Worm (Caenorhabditis elegans) whole organism, L3 larva: Measurements from ENCODE around the gene ZK637.15.

ENCODE experiments used
- R02D3.7 ChIP-seq: fragments of 150-350 bp; optimal IDR thresholded peaks from 2 replicates; lab custom pipeline; 2014; ENCODE audit warnings: missing biosample characterization, missing genetic modification characterization
- ZK546.5 ChIP-seq: sonication (generic microtip); optimal IDR thresholded peaks from 2 replicates; lab custom pipeline; 2017; ENCODE audit warnings: missing biosample characterization, missing genetic modification characterization
- aly-2 ChIP-seq: fragments of 150-350 bp; optimal IDR thresholded peaks from 2 replicates; lab custom pipeline; 2014; ENCODE audit warnings: missing biosample characterization, missing genetic modification characterization
- ceh-16 ChIP-seq: sonication (generic microtip); optimal IDR thresholded peaks from 2 replicates; lab custom pipeline; 2017; ENCODE audit warnings: missing biosample characterization, missing genetic modification characterization
- ceh-82 ChIP-seq: fragments of 150-350 bp; optimal IDR thresholded peaks from 2 replicates; lab custom pipeline; 2014; ENCODE audit warnings: missing biosample characterization, missing genetic modification characterization
- ceh-9 ChIP-seq: sonication (generic microtip); optimal IDR thresholded peaks from 2 replicates; lab custom pipeline; 2018; ENCODE audit warnings: missing biosample characterization, missing genetic modification characterization
- daf-12 ChIP-seq: fragments of 150-350 bp; optimal IDR thresholded peaks from 2 replicates; lab custom pipeline; 2014; ENCODE audit warnings: missing biosample characterization, missing genetic modification reagents, missing genetic modification characterization
- elt-1 ChIP-seq: fragments of 150-350 bp; optimal IDR thresholded peaks from 2 replicates; lab custom pipeline; 2014; ENCODE audit warnings: missing biosample characterization, missing genetic modification characterization
- elt-2 ChIP-seq: sonication (generic microtip); optimal IDR thresholded peaks from 2 replicates; lab custom pipeline; 2016; ENCODE audit warnings: missing genetic modification reagents, mild to moderate bottlenecking, missing genetic modification characterization, missing compliant biosample characterization
- elt-3 ChIP-seq, 3 experiments: fragments of 150-350 bp in 1 of 3; sonication (generic microtip) in 2 of 3; optimal IDR thresholded peaks; 2 replicates in 2 of 3; 4 replicates in 1 of 3; lab custom pipeline; 2014 to 2017; ENCODE audit warnings: missing biosample characterization in 3 of 3, missing genetic modification characterization in 3 of 3
- eor-1 ChIP-seq, 2 experiments: fragments of 150-350 bp; optimal IDR thresholded peaks; 2 replicates each; lab custom pipeline; 2014 to 2018; ENCODE audit warnings: missing biosample characterization in 2 of 2, missing genetic modification characterization in 2 of 2
- fkh-10 ChIP-seq: sonication (generic microtip); optimal IDR thresholded peaks from 2 replicates; lab custom pipeline; 2017; ENCODE audit warnings: missing biosample characterization, missing genetic modification reagents, missing genetic modification characterization
- fkh-2 ChIP-seq: fragments of 150-350 bp; optimal IDR thresholded peaks from 2 replicates; lab custom pipeline; 2014; ENCODE audit warnings: missing biosample characterization, missing genetic modification reagents, missing genetic modification characterization
- fos-1 ChIP-seq: fragments of 150-350 bp; optimal IDR thresholded peaks from 2 replicates; lab custom pipeline; 2014; ENCODE audit warnings: missing biosample characterization, missing genetic modification characterization
- hmg-11 ChIP-seq: sonication (generic microtip); optimal IDR thresholded peaks from 2 replicates; lab custom pipeline; 2016; ENCODE audit warnings: missing genetic modification characterization, missing compliant biosample characterization
- jun-1 ChIP-seq: fragments of 150-350 bp; optimal IDR thresholded peaks from 2 replicates; lab custom pipeline; 2014; ENCODE audit warnings: missing biosample characterization, missing genetic modification reagents, missing genetic modification characterization
- lin-15B ChIP-seq: fragments of 150-350 bp; optimal IDR thresholded peaks from 2 replicates; lab custom pipeline; 2014; ENCODE audit warnings: missing biosample characterization, missing genetic modification characterization
- lin-39 ChIP-seq: fragments of 150-350 bp; optimal IDR thresholded peaks from 2 replicates; lab custom pipeline; 2018; ENCODE audit warnings: missing biosample characterization, missing genetic modification reagents, missing genetic modification characterization
- lsy-12 ChIP-seq: sonication (generic microtip); optimal IDR thresholded peaks from 2 replicates; lab custom pipeline; 2016; ENCODE audit warnings: mild to moderate bottlenecking, missing genetic modification characterization, missing compliant biosample characterization
- mdl-1 ChIP-seq: fragments of 150-350 bp; optimal IDR thresholded peaks from 2 replicates; lab custom pipeline; 2014; ENCODE audit warnings: missing biosample characterization, missing genetic modification characterization
- nfya-1 ChIP-seq: sonication (generic microtip); optimal IDR thresholded peaks from 2 replicates; lab custom pipeline; 2017; ENCODE audit warnings: missing genetic modification characterization, mild to moderate bottlenecking, missing compliant biosample characterization, antibody characterized with exemption, moderate library complexity; ENCODE audit not compliant: insufficient read depth
- nhr-12 ChIP-seq: fragments of 150-350 bp; optimal IDR thresholded peaks from 2 replicates; lab custom pipeline; 2014; ENCODE audit warnings: missing biosample characterization, missing genetic modification characterization
- nhr-23 ChIP-seq: fragments of 150-350 bp; optimal IDR thresholded peaks from 2 replicates; lab custom pipeline; 2014; ENCODE audit warnings: missing biosample characterization, missing genetic modification reagents, missing genetic modification characterization
- nhr-237 ChIP-seq: fragments of 150-350 bp; optimal IDR thresholded peaks from 2 replicates; lab custom pipeline; 2014; ENCODE audit warnings: missing biosample characterization, missing genetic modification characterization
- nhr-28 ChIP-seq: fragments of 150-350 bp; optimal IDR thresholded peaks from 2 replicates; lab custom pipeline; 2014; ENCODE audit warnings: missing biosample characterization, missing genetic modification characterization
- nhr-43 ChIP-seq: sonication (generic microtip); optimal IDR thresholded peaks from 2 replicates; lab custom pipeline; 2016; ENCODE audit warnings: mild to moderate bottlenecking, missing genetic modification characterization, missing compliant biosample characterization; ENCODE audit not compliant: poor library complexity, severe bottlenecking
- nhr-67 ChIP-seq: fragments of 150-350 bp; optimal IDR thresholded peaks from 2 replicates; lab custom pipeline; 2014; ENCODE audit warnings: missing biosample characterization, missing genetic modification characterization
- nhr-76 ChIP-seq: fragments of 150-350 bp; sonication (generic microtip); optimal IDR thresholded peaks from 5 replicates; lab custom pipeline; 2014; ENCODE audit warnings: missing biosample characterization, missing genetic modification characterization
- nhr-77 ChIP-seq: fragments of 150-350 bp; optimal IDR thresholded peaks from 2 replicates; lab custom pipeline; 2014; ENCODE audit warnings: missing biosample characterization, missing genetic modification characterization
- pha-4 ChIP-seq: fragments of 150-350 bp; optimal IDR thresholded peaks from 2 replicates; lab custom pipeline; 2014; ENCODE audit warnings: missing biosample characterization, missing genetic modification reagents, missing genetic modification characterization
- pqm-1 ChIP-seq: fragments of 150-350 bp; optimal IDR thresholded peaks from 2 replicates; lab custom pipeline; 2017; ENCODE audit warnings: missing biosample characterization, missing genetic modification characterization, inconsistent platforms
- sea-2 ChIP-seq: fragments of 150-350 bp; sonication (generic microtip); optimal IDR thresholded peaks from 4 replicates; lab custom pipeline; 2014; ENCODE audit warnings: missing biosample characterization, missing genetic modification reagents, missing genetic modification characterization
- skn-1 ChIP-seq: fragments of 150-350 bp; optimal IDR thresholded peaks from 2 replicates; lab custom pipeline; 2014; ENCODE audit warnings: missing biosample characterization, missing genetic modification characterization
- snpc-4 ChIP-seq: fragments of 150-350 bp; optimal IDR thresholded peaks from 2 replicates; lab custom pipeline; 2014; ENCODE audit warnings: missing biosample characterization, missing genetic modification characterization
- unc-39 ChIP-seq: sonication (generic microtip); optimal IDR thresholded peaks from 4 replicates; lab custom pipeline; 2017; ENCODE audit warnings: missing biosample characterization, missing genetic modification characterization
- unc-62 ChIP-seq: fragments of 150-350 bp; sonication (generic microtip); optimal IDR thresholded peaks from 4 replicates; lab custom pipeline; 2014; ENCODE audit warnings: missing biosample characterization, missing genetic modification reagents, missing genetic modification characterization
- ztf-4 ChIP-seq: fragments of 150-350 bp; optimal IDR thresholded peaks from 2 replicates; lab custom pipeline; 2014; ENCODE audit warnings: missing biosample characterization, missing genetic modification characterization

The ZK637.15 gene

DNA sequence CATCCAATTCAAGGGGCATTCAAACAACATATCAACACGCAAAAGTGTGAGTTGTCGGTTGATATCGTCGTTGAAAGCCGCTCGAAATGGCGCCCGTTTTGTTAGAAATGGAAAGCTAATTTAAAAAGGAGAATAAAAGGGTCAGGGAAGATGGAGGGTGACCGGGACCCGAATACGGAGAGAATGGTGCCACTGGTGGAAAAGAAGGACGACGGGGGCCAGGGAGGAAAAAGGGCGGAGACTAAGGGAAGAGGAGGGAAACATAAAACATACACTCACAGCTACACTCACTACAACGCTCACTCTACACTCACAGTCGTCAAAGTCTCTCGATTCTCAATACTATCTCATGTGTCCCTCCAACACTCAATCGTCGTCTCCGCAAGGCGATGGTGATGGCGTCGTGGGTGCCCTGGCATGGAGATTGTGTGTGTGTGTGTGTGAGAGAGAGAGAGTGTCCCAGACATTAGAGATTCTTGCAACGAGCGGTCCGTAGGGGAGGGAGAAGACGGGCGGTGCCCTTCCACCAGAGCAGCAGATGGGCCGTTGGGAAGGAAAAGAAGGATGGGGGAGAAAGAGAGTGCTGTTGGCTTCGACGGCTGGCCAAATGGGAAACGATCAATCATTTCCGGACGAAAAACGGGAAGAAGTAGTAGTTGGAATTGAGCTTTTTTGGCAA lies 45.8 kb upstream of the ZK637.15 start (continued):
- no peak for TF ChIP-seq fos-1 (tag; lab: Kevin White, UChicago)
- TF ChIP-seq, all 47 proteins: peak for 18

DNA sequence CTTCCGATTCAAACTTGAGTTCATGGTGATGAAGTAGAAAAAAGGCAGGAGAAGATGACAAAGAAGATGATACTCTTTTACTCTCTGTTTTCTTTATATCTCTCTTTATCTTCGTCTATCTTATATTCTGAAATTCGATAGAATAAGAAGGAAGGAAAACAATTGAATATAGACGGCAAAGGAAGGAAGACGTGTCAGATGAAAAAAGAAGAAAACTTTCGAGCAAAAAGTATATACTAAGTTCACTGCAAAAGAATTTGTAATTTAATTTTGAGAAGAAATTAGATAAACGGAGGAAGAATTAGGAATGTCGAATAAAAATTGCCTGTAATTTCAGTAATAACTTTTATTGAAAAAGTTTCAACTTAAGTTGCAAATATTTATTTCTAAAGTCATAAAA lies 42.9 kb upstream of the ZK637.15 start, which contains the start of gene K01F9.2:
Gene K01F9.2 (minus strand): TSS at position 127 of the 400 bp plus-strand sequence.
- TF ChIP-seq ceh-82 (no peak), fkh-10 (GFP tag; lab: Kevin White, UChicago) (peak; percentile 96)
- TF ChIP-seq, all 47 proteins: peak for 1

DNA sequence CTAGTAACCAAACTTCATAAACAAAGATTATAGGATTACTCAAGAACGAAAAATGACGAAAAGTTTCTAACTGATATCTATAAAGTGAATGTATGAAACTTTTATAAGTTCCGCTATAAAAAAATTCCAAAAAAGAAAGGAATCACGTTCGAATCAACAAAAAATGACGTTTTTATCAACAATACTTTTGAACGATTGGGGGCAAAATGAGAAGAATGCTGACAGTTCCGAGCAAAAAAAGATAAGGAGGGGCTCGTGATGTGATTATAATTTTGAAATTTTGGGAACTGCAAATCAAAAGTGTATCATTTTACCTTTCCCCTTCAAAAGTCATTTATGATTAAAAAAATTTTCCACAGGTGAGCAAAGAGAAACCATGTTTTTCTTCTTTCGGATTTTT lies 40.9 kb upstream of the ZK637.15 start:
- no peak for TF ChIP-seq lsy-12 (tag; lab: Kevin White, UChicago)
- TF ChIP-seq jun-1 (tag; lab: Kevin White, UChicago), result peak; percentile 23
- peak; percentile 70 for TF ChIP-seq pqm-1 (tag; lab: Kevin White, UChicago)
- TF ChIP-seq pha-4, result peak; percentile 52
- peak; percentile 93 for TF ChIP-seq elt-2 (tag; lab: Kevin White, UChicago)

DNA sequence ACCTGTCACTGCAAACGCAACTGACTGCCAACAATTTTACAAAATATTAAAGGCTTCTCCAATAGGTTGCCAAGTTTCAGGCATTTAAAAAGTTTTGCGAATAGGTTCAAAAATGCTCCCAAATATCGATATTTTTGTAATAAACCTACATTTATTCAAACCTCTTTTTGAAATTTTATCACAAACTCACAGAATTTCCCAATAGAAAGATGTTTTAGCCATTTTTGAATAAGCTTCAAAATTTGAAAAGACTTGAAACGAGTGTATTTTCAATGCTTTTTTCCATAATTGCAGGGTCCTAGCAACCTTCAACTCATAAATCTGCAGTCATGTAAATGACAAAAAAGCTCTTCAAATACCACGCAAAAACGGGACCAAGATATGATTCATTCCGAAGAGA lies 37.6 kb upstream of the ZK637.15 start:
- TF ChIP-seq nhr-23 (no peak), jun-1 (tag; lab: Kevin White, UChicago) (no peak), nhr-237 (tag; lab: Kevin White, UChicago) (no peak), pha-4 (no peak), ztf-4 (tag; lab: Kevin White, UChicago) (no peak), lin-15B (tag; lab: Kevin White, UChicago) (no peak), snpc-4 (tag; lab: Kevin White, UChicago) (no peak), unc-39 (tag; lab: Kevin White, UChicago) (no peak), nhr-12 (no peak), nhr-43 (tag; lab: Kevin White, UChicago) (no peak), ZK546.5 (tag; lab: Kevin White, UChicago) (no peak), sea-2 (GFP tag; lab: Kevin White, UChicago) (no peak), nhr-67 (tag; lab: Kevin White, UChicago) (no peak), ceh-16 (tag; lab: Kevin White, UChicago) (no peak), aly-2 (tag; lab: Kevin White, UChicago) (no peak)

DNA sequence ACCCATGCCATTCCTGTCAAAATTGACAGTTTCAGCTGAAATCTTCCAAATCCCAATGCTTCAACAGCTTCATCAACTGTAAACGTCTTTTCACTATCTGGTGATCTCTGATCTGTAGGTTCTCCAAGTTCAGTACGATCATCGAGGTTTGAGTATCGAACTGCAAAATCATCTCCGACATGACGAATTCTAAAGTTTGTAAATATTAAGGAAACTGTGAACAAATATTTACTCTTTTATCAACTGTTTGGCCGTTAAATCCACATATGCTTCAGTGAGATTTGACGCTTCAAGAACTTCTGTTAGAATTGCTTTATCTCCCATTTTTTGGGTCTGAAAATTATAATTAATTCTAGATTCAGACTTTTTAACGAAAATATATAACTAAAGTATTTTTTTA lies 34.7 kb upstream of the ZK637.15 start, which contains the start of gene svop-1:
Gene svop-1 (minus strand): TSS at position 339 of the 400 bp plus-strand sequence.
- peak; percentile 51 for TF ChIP-seq pha-4
- no peak for TF ChIP-seq fkh-2 (tag; lab: Kevin White, UChicago)
- TF ChIP-seq, all 47 proteins: peak for 1

DNA sequence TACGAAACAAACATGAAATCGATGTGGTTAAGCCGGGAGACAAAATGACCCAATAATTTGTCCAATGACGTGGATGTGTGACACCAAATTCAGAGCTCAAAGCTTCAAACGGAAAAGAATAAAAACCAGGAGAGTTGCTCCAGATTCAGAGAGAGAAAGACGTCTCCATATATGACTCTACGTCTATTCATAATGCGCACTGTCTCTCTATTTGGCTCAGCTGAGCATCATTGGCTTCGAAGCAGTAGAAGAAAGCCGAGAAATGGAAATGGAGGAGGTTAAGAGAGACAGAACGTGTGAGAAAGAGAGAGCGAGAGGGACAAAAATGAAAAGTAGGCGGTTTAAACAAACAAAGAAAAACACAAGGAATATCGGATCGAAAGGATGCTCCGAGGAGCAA lies 33.6 kb upstream of the ZK637.15 start:
- TF ChIP-seq hmg-11 (tag; lab: Kevin White, UChicago) (peak; percentile 24), skn-1 (tag; lab: Kevin White, UChicago) (no peak), pha-4 (peak; percentile 36), nfya-1 (tag; lab: Kevin White, UChicago) (peak; percentile 45), lin-39 (tag; lab: Kevin White, UChicago) (peak; percentile 78)

DNA sequence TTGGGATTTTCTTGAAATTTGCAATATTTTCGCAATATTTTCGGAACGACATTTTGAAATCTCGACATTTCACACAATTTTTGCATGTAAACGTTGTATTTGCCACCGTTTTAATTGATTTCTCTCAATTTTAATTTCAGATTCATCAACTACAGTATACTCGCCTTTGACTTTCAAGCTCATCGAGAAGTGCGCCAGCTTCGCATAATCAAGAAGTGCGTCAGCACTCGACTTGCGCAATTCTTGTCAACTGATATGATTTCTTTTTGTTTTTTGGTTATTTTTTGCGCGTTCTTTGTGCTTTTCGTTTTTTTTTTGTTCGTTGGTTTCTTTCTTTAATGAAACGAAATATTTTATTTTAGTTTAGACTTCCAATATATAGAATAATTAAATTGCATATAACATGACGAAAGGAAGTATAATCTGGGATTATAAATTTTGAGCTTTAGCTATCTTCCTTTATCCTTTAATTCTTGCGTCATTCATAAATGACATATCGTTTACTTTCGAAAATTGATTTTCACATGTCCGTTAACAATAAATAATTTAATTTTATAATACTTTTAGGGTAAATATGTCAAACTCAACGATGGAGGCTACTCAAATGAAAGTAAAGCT lies 32.6 kb upstream of the ZK637.15 start, which contains the start of gene famh-136:
Gene famh-136 (plus strand): TSS at position 568 of the 618 bp plus-strand sequence.
- no peak for TF ChIP-seq ZK546.5 (tag; lab: Kevin White, UChicago)
- TF ChIP-seq skn-1 (tag; lab: Kevin White, UChicago), result peak; percentile 47
- no peak for TF ChIP-seq mdl-1 (tag; lab: Kevin White, UChicago)
- TF ChIP-seq nhr-23, result no peak
- TF ChIP-seq nhr-28 (tag; lab: Kevin White, UChicago), result no peak
- TF ChIP-seq elt-1 (tag; lab: Kevin White, UChicago), result no peak
- peak; percentile 9 for TF ChIP-seq ztf-4 (tag; lab: Kevin White, UChicago)
- TF ChIP-seq ceh-9, result no peak
- peak; percentile 65 for TF ChIP-seq lin-39 (tag; lab: Kevin White, UChicago)
- TF ChIP-seq fkh-2 (tag; lab: Kevin White, UChicago), result no peak
- TF ChIP-seq nhr-77 (tag; lab: Kevin White, UChicago), result peak; percentile 22
- TF ChIP-seq R02D3.7 (tag; lab: Kevin White, UChicago), result peak; percentile 48
- TF ChIP-seq nhr-76 (tag; lab: Kevin White, UChicago), result no peak
- TF ChIP-seq fos-1 (tag; lab: Kevin White, UChicago), result no peak
- TF ChIP-seq snpc-4 (tag; lab: Kevin White, UChicago), result peak; percentile 88
- no peak for TF ChIP-seq unc-39 (tag; lab: Kevin White, UChicago)
- no peak for TF ChIP-seq elt-3 (tag; optimal IDR thresholded peaks at IDR 0.05; lab: Kevin White, UChicago)
- TF ChIP-seq eor-1 (tag; optimal IDR thresholded peaks at IDR 0.05; lab: Kevin White, UChicago), result no peak
- no peak for TF ChIP-seq daf-12 (tag; lab: Kevin White, UChicago)
- peak; percentile 86 for TF ChIP-seq nfya-1 (tag; lab: Kevin White, UChicago)
- no peak for TF ChIP-seq unc-62
- no peak for TF ChIP-seq aly-2 (tag; lab: Kevin White, UChicago)
- peak; percentile 95 for TF ChIP-seq pha-4
- TF ChIP-seq nhr-67 (tag; lab: Kevin White, UChicago), result no peak
- TF ChIP-seq ceh-16 (tag; lab: Kevin White, UChicago), result no peak
